Worm (Caenorhabditis elegans): Measurements from ENCODE around the gene srx-34.

Gene srx-34

DNA sequence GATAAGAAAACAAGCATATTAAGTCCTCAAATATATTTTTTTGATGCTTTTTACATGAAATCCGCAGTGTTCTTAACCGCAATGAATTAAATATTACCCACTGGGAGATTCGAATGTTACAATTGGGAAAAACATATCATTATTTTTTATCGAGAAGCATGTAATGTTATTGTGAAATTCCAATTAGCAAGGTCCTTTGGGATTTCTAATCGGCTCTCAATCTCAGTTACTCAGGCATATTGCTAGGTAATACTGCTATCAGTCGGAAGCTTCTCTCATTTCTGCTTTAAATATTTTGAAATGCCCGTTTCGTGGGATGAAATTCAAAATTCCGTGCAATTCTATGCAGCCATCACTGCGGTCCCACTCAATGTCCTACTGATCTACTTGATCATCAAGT, 39.3 kb upstream of the srx-34 start, which contains the start of gene str-204:
Gene str-204, plus strand, starts transcription at position 301 of the 400 bp plus-strand sequence.
- TF ChIP-seq elt-2 (tag; optimal IDR thresholded peaks at IDR 0.05): no peak
- no peak for TF ChIP-seq mec-3 (tag; optimal IDR thresholded peaks at IDR 0.05; ENCODE audit: borderline replicate concordance)
- TF ChIP-seq rnt-1 (tag; optimal IDR thresholded peaks at IDR 0.05): no peak
- TF ChIP-seq ceh-19 (GFP tag; optimal IDR thresholded peaks at IDR 0.05): no peak
- no peak for TF ChIP-seq hlh-13 (GFP tag; optimal IDR thresholded peaks at IDR 0.05)
- no peak for TF ChIP-seq ceh-18 (tag; optimal IDR thresholded peaks at IDR 0.05)
- no peak for TF ChIP-seq dve-1 (tag; optimal IDR thresholded peaks at IDR 0.05)
- no peak for TF ChIP-seq unc-42 (tag; optimal IDR thresholded peaks at IDR 0.05)
- no peak for TF ChIP-seq pax-1 (tag; optimal IDR thresholded peaks at IDR 0.05)
- no peak for TF ChIP-seq dmd-4 (tag; optimal IDR thresholded peaks at IDR 0.05; ENCODE audit: borderline replicate concordance)
- no peak for TF ChIP-seq hlh-6 (tag; optimal IDR thresholded peaks at IDR 0.05)
- no peak for TF ChIP-seq fax-1 (tag; optimal IDR thresholded peaks at IDR 0.05)
- no peak for TF ChIP-seq ceh-2 (tag; optimal IDR thresholded peaks at IDR 0.05)
- no peak for TF ChIP-seq ceh-6 (GFP tag; optimal IDR thresholded peaks at IDR 0.05)

DNA sequence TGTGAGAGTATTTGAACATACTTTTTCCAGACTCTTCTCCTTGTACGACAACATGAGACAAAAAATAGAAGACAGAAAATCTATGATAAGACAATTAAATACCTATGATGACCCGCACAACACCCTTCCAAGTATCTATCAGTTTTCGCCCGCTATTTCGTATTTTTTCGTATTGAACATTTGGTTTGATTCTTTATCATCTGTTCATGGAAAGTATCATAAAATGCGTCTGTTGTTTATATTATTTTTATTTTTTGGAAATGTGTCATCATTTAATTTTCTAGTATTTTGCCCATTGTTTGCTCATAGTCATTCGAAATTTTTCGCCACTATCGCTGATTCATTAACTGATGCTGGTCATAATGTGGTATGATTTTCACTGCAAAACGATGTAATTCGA, 37.0 kb upstream of the srx-34 start, which contains the start of gene ugt-39:
Gene ugt-39, plus strand, starts transcription at position 54 of the 400 bp plus-strand sequence.
- no peak for TF ChIP-seq K02D7.2 (tag; optimal IDR thresholded peaks at IDR 0.05)
- TF ChIP-seq dve-1 (tag; optimal IDR thresholded peaks at IDR 0.05): no peak
- no peak for TF ChIP-seq hlh-6 (tag; optimal IDR thresholded peaks at IDR 0.05)
- TF ChIP-seq hlh-13 (GFP tag; optimal IDR thresholded peaks at IDR 0.05): no peak
- TF ChIP-seq rnt-1 (tag; optimal IDR thresholded peaks at IDR 0.05): no peak
- no peak for TF ChIP-seq ceh-24 (tag; optimal IDR thresholded peaks at IDR 0.05)
- no peak for TF ChIP-seq pax-1 (tag; optimal IDR thresholded peaks at IDR 0.05)
- TF ChIP-seq ceh-2 (tag; optimal IDR thresholded peaks at IDR 0.05): no peak
- TF ChIP-seq tbx-7 (tag; optimal IDR thresholded peaks at IDR 0.05): no peak
- TF ChIP-seq pag-3 (tag; optimal IDR thresholded peaks at IDR 0.05; ENCODE audit: borderline replicate concordance): no peak
- no peak for TF ChIP-seq ceh-31 (tag; optimal IDR thresholded peaks at IDR 0.05)
- TF ChIP-seq unc-3 (GFP tag; conservative IDR thresholded peaks at IDR 0.05): no peak
- no peak for TF ChIP-seq unc-3 (tag; optimal IDR thresholded peaks at IDR 0.05)
- TF ChIP-seq ceh-45 (GFP tag; IDR thresholded peaks at IDR 0.05): no peak
- TF ChIP-seq ceh-48 (tag; optimal IDR thresholded peaks at IDR 0.05): no peak

DNA sequence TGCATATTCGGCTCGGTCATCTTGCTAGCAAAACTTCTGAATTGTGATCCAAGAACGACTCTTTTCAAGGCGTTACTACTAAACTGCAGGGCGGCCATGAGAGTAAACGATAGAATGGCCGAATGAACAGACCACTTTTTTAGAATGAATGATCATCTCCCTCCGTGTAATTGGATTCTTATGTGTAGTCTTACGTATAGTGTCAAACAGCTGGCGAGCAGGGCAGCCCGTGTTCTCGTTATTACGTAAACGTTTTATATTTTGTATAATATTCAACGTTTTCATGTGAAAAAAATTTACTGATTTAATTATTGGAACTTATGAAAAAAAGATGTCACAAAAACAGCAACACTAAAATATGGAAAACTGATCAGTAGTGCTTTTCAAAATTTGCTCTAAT, 36.0 kb upstream of the srx-34 start, which contains the start of gene F10D2.10:
Gene F10D2.10, minus strand, starts transcription at position 101 of the 400 bp plus-strand sequence.
- TF ChIP-seq ceh-24 (tag; optimal IDR thresholded peaks at IDR 0.05) (no peak), tbx-7 (tag; optimal IDR thresholded peaks at IDR 0.05) (no peak), tbx-2 (tag; optimal IDR thresholded peaks at IDR 0.05) (no peak), hlh-13 (GFP tag; optimal IDR thresholded peaks at IDR 0.05) (no peak), nhr-11 (tag; optimal IDR thresholded peaks at IDR 0.05) (no peak), fax-1 (tag; optimal IDR thresholded peaks at IDR 0.05) (no peak), ceh-30 (tag; optimal IDR thresholded peaks at IDR 0.05) (no peak), C08G9.2 (tag; optimal IDR thresholded peaks at IDR 0.05) (no peak), ceh-22 (tag; optimal IDR thresholded peaks at IDR 0.05) (no peak), pha-4 (tag; optimal IDR thresholded peaks at IDR 0.05) (no peak), nhr-232 (tag; optimal IDR thresholded peaks at IDR 0.05) (no peak)

DNA sequence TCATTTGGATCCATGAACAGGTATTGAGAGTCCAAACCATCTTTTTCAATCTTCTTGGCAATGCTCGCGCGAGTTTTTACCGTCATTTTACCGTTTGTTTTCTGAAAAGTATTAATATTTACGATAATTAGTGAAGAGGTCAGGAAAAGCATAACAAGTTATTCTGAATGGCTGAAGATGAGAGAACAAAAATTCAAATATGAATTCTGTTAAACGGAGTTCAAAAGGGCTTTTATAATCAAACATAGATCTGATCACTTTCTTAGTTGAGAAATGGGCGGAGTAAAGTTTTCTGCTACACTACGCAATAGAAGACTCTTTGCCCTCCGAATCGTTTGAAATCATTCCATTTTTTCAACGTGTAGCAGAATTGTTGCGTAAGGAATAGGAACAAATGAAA, 33.0 kb upstream of the srx-34 start, which contains the start of gene fat-7:
Gene fat-7, minus strand, starts transcription at position 101 of the 400 bp plus-strand sequence.
- TF ChIP-seq hlh-30 (tag; optimal IDR thresholded peaks at IDR 0.05; ENCODE audit: insufficient read depth): no peak
- TF ChIP-seq eyg-1 (tag; optimal IDR thresholded peaks at IDR 0.05): no peak
- TF ChIP-seq ceh-18 (tag; optimal IDR thresholded peaks at IDR 0.05): no peak
- TF ChIP-seq fkh-10 (GFP tag; optimal IDR thresholded peaks at IDR 0.05): no peak
- TF ChIP-seq pax-1 (tag; optimal IDR thresholded peaks at IDR 0.05): no peak
- TF ChIP-seq pha-2 (tag; optimal IDR thresholded peaks at IDR 0.05): no peak
- no peak for TF ChIP-seq ceh-30 (tag; optimal IDR thresholded peaks at IDR 0.05)
- no peak for TF ChIP-seq fkh-6 (tag; optimal IDR thresholded peaks at IDR 0.05)
- no peak for TF ChIP-seq ref-2 (tag; optimal IDR thresholded peaks at IDR 0.05)
- TF ChIP-seq mec-3 (tag; optimal IDR thresholded peaks at IDR 0.05; ENCODE audit: borderline replicate concordance): no peak
- TF ChIP-seq zip-5 (tag; optimal IDR thresholded peaks at IDR 0.05): no peak
- TF ChIP-seq Y22D7AL.16 (tag; optimal IDR thresholded peaks at IDR 0.05): no peak
- TF ChIP-seq ets-4 (tag; optimal IDR thresholded peaks at IDR 0.05): no peak
- no peak for TF ChIP-seq pqm-1 (tag; optimal IDR thresholded peaks at IDR 0.05)
- TF ChIP-seq sox-2 (GFP tag; IDR thresholded peaks at IDR 0.05): no peak
- TF ChIP-seq ceh-19 (GFP tag; optimal IDR thresholded peaks at IDR 0.05): no peak
- no peak for TF ChIP-seq sox-4 (tag; optimal IDR thresholded peaks at IDR 0.05)

Data from whole organism, late embryonic.